Worm (Caenorhabditis elegans): Measurements from ENCODE around the gene K02E10.7.

- TF ChIP-seq fkh-10 (GFP tag; optimal IDR thresholded peaks at IDR 0.05): no peak
- no peak for TF ChIP-seq dmd-4 (tag; optimal IDR thresholded peaks at IDR 0.05; ENCODE audit: borderline replicate concordance)
- no peak for TF ChIP-seq ceh-24 (tag; optimal IDR thresholded peaks at IDR 0.05)
- TF ChIP-seq K09A11.1 (tag; optimal IDR thresholded peaks at IDR 0.05; ENCODE audit: insufficient read depth): no peak
- TF ChIP-seq pha-4 (tag; optimal IDR thresholded peaks at IDR 0.05): no peak
- TF ChIP-seq npax-4 (tag; optimal IDR thresholded peaks at IDR 0.05): no peak
- TF ChIP-seq ceh-9 (tag; optimal IDR thresholded peaks at IDR 0.05): no peak
- no peak for TF ChIP-seq unc-3 (GFP tag; conservative IDR thresholded peaks at IDR 0.05)
- no peak for TF ChIP-seq unc-3 (tag; optimal IDR thresholded peaks at IDR 0.05)
- TF ChIP-seq unc-55 (GFP tag; optimal IDR thresholded peaks at IDR 0.05): no peak
- TF ChIP-seq hlh-8 (tag; optimal IDR thresholded peaks at IDR 0.05): no peak
- no peak for TF ChIP-seq pat-9 (tag; optimal IDR thresholded peaks at IDR 0.05)
- no peak for TF ChIP-seq pros-1 (tag; optimal IDR thresholded peaks at IDR 0.05)
- TF ChIP-seq ttx-3 (tag; optimal IDR thresholded peaks at IDR 0.05): no peak
Measured at ce11 chrX:2475873-2476272, 32.5 kb downstream of the K02E10.7 start, which contains the start of gene R04B3.3.

Measured in whole organism, late embryonic.